Fruit fly (Drosophila melanogaster) whole organism, wandering third instar larva: Measurements from ENCODE around the gene Ndf.

ENCODE experiments used
- Abd-B ChIP-seq: fragments of >200 bp; optimal IDR thresholded peaks from 2 replicates; lab custom pipeline; 2017; ENCODE audit warnings: missing biosample characterization, missing genetic modification characterization
- CG32264 ChIP-seq: fragments of 200-800 bp; sonication (Bioruptor generic); optimal IDR thresholded peaks from 2 replicates; lab custom pipeline; 2016; ENCODE audit warnings: missing biosample characterization, missing genetic modification characterization
- CG9705 ChIP-seq: fragments of 200-800 bp; sonication (Bioruptor generic); optimal IDR thresholded peaks from 2 replicates; lab custom pipeline; 2018; ENCODE audit warnings: missing biosample characterization, mild to moderate bottlenecking, missing genetic modification characterization
- Dfd ChIP-seq: fragments of >200 bp; optimal IDR thresholded peaks from 2 replicates; lab custom pipeline; 2017; ENCODE audit warnings: missing biosample characterization, missing genetic modification characterization
- Dif ChIP-seq: fragments of 200-275, 200-300 bp; sonication (Bioruptor generic); optimal IDR thresholded peaks from 2 replicates; lab custom pipeline; 2018; ENCODE audit warnings: missing biosample characterization, missing genetic modification characterization; ENCODE audit not compliant: partially characterized antibody
- GATAd ChIP-seq: sonication (Bioruptor generic); optimal IDR thresholded peaks from 2 replicates; lab custom pipeline; 2016; ENCODE audit warnings: missing biosample characterization, missing genetic modification characterization
- HLH106 ChIP-seq: fragments of 200-800 bp; optimal IDR thresholded peaks from 3 replicates; lab custom pipeline; 2019; ENCODE audit warnings: missing biosample characterization, mild to moderate bottlenecking, missing genetic modification characterization, moderate library complexity
- Hnf4 ChIP-seq: fragments of 200-800 bp; sonication (Bioruptor generic); optimal IDR thresholded peaks from 2 replicates; lab custom pipeline; 2016; ENCODE audit warnings: missing biosample characterization, mild to moderate bottlenecking, missing genetic modification characterization
- Hr78 ChIP-seq: fragments of >200 bp; optimal IDR thresholded peaks from 2 replicates; lab custom pipeline; 2017; ENCODE audit warnings: missing biosample characterization, missing genetic modification characterization
- Jra ChIP-seq: sonication (Bioruptor generic); optimal IDR thresholded peaks from 2 replicates; lab custom pipeline; 2016; ENCODE audit warnings: missing biosample characterization, missing genetic modification characterization
- Mio ChIP-seq: sonication (Bioruptor generic); optimal IDR thresholded peaks from 2 replicates; lab custom pipeline; 2016; ENCODE audit warnings: missing biosample characterization, missing genetic modification characterization
- Myc ChIP-seq: fragments of >200 bp; optimal IDR thresholded peaks from 2 replicates; lab custom pipeline; 2017
- OdsH ChIP-seq: fragments of 200-800 bp; sonication (Bioruptor generic); optimal IDR thresholded peaks from 2 replicates; lab custom pipeline; 2016; ENCODE audit warnings: missing biosample characterization, mild to moderate bottlenecking, missing genetic modification characterization
- Rel ChIP-seq, 2 experiments: fragments of 200-800 bp; sonication (Bioruptor generic) in 1 of 2; optimal IDR thresholded peaks; 2 replicates in 1 of 2; 3 replicates in 1 of 2; lab custom pipeline; 2016 to 2019; ENCODE audit warnings: mild to moderate bottlenecking in 2 of 2, missing biosample characterization in 2 of 2, missing genetic modification characterization in 2 of 2, moderate library complexity in 1 of 2
- Sp1 ChIP-seq: fragments of 200-800 bp; sonication (Bioruptor generic); optimal IDR thresholded peaks from 3 replicates; lab custom pipeline; 2019; ENCODE audit warnings: missing biosample characterization, mild to moderate bottlenecking, missing genetic modification characterization, moderate library complexity
- Vsx2 ChIP-seq: fragments of 200-300, 225-300 bp; sonication (Bioruptor generic); optimal IDR thresholded peaks from 2 replicates; lab custom pipeline; 2018; ENCODE audit warnings: missing biosample characterization, missing genetic modification characterization; ENCODE audit not compliant: partially characterized antibody
- br ChIP-seq: fragments of 200-800 bp; sonication (Bioruptor generic); optimal IDR thresholded peaks from 2 replicates; lab custom pipeline; 2016; ENCODE audit warnings: missing biosample characterization, missing genetic modification characterization
- brk ChIP-seq: fragments of 200-800 bp; sonication (Bioruptor generic); optimal IDR thresholded peaks from 2 replicates; lab custom pipeline; 2016; ENCODE audit warnings: missing biosample characterization, mild to moderate bottlenecking, missing genetic modification characterization
- dl ChIP-seq, 2 experiments: fragments of 175-275, 200-275 bp in 1 of 2; fragments of 200-275 bp in 1 of 2; sonication (Bioruptor generic); optimal IDR thresholded peaks; lab custom pipeline; 2018; ENCODE audit warnings: mild to moderate bottlenecking in 2 of 2, missing biosample characterization in 2 of 2, missing genetic modification characterization in 2 of 2, moderate library complexity in 2 of 2; ENCODE audit not compliant: partially characterized antibody in 2 of 2, insufficient read depth in 1 of 2
- dmrt93B ChIP-seq: fragments of 200-800 bp; sonication (Bioruptor generic); optimal IDR thresholded peaks from 2 replicates; lab custom pipeline; 2018; ENCODE audit warnings: missing biosample characterization, mild to moderate bottlenecking, missing genetic modification characterization
- foxo ChIP-seq, 2 experiments: fragments of 200-800 bp; sonication (Bioruptor generic); optimal IDR thresholded peaks; 2 replicates in 1 of 2; 3 replicates in 1 of 2; lab custom pipeline; 2016 to 2017; ENCODE audit warnings: missing biosample characterization in 2 of 2, missing genetic modification characterization in 2 of 2
- fru ChIP-seq: fragments of 200-800 bp; sonication (Bioruptor generic); optimal IDR thresholded peaks from 3 replicates; lab custom pipeline; 2016; ENCODE audit warnings: missing biosample characterization, mild to moderate bottlenecking, missing genetic modification characterization
- h ChIP-seq: fragments of 200-800 bp; sonication (Bioruptor generic); optimal IDR thresholded peaks from 3 replicates; lab custom pipeline; 2016; ENCODE audit warnings: missing biosample characterization, mild to moderate bottlenecking, missing genetic modification characterization
- jim ChIP-seq: fragments of 175-275, 200-325 bp; sonication (Bioruptor generic); optimal IDR thresholded peaks from 2 replicates; lab custom pipeline; 2016; ENCODE audit warnings: missing biosample characterization, mild to moderate bottlenecking, missing genetic modification characterization
- lola ChIP-seq: fragments of >200 bp; optimal IDR thresholded peaks from 2 replicates; lab custom pipeline; 2017; ENCODE audit warnings: missing biosample characterization, missing genetic modification characterization
- pan ChIP-seq: fragments of >200 bp; optimal IDR thresholded peaks from 2 replicates; lab custom pipeline; 2017
- psq ChIP-seq: fragments of 200-800 bp; sonication (Bioruptor generic); optimal IDR thresholded peaks from 3 replicates; lab custom pipeline; 2017; ENCODE audit warnings: missing biosample characterization, mild to moderate bottlenecking, missing genetic modification characterization, moderate library complexity
- rgr ChIP-seq: fragments of 200-800 bp; sonication (Bioruptor generic); optimal IDR thresholded peaks from 3 replicates; lab custom pipeline; 2016; ENCODE audit warnings: missing biosample characterization, mild to moderate bottlenecking, missing genetic modification characterization
- sage ChIP-seq: fragments of 200-800 bp; sonication (Bioruptor generic); optimal IDR thresholded peaks from 2 replicates; lab custom pipeline; 2016; ENCODE audit warnings: missing biosample characterization, mild to moderate bottlenecking, missing genetic modification characterization
- usp ChIP-seq: fragments of >200 bp; optimal IDR thresholded peaks from 2 replicates; lab custom pipeline; 2017; ENCODE audit warnings: missing biosample characterization, missing genetic modification characterization
- woc ChIP-seq: sonication (Bioruptor generic); optimal IDR thresholded peaks from 2 replicates; lab custom pipeline; 2016; ENCODE audit warnings: missing biosample characterization, mild to moderate bottlenecking, missing genetic modification characterization

Ndf gene

DNA sequence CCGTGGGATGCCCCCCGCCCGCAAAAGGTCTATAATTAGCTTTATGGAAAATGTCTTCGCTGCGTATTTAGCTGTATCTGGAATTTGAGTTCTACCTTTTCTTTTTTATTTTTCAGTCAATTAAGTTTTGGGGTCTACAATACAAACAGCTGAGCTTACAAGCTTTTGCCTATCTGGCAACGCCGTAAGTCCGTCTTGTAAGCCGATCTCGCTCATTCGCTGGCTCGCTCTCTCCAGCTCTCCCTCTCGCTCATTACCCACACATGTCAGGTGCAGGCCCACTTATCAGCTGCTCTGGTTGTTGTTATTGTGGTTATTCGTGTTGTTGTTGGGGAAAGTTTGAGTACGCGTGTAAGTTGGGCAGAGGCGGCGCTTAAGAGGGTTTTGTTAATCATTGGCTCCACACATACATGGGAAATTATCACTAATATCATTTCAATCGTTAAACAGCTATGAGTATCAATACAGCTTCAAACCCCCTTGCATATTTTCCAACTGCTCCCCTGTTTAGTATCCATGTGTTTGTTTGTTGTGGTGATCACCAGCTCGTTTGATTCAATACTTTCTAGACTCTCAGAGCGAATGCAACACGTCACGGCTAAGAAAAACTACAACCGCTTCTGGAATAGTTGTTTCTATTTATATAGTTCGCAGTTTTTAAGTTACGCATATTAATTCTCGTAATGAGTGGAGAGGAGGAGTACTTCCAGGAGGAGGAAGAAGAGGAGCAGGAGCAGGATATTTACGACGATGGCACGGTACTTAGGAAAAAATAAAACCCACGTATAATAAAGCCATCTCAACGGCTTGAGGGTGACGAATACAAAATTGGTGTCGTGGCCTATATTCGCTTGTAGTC, 6.4 kb downstream of the Ndf start (continued):
- TF ChIP-seq Mio (GFP tag; lab: Kevin White, UChicago) (peak; percentile 95), CG9705 (GFP tag; lab: Kevin White, UChicago) (peak; percentile 98), h (GFP tag; lab: Kevin White, UChicago) (peak; percentile 100), Abd-B (GFP tag; lab: Kevin White, UChicago) (no peak), dmrt93B (peak; percentile 98), psq (peak; percentile 98), foxo (GFP tag; optimal IDR thresholded peaks at IDR 0.05; lab: Kevin White, UChicago) (peak; percentile 97 to 100), Dfd (peak; percentile 84), GATAd (GFP tag; lab: Kevin White, UChicago) (peak; percentile 98), OdsH (GFP tag; lab: Kevin White, UChicago) (peak; percentile 100), usp (GFP tag; lab: Kevin White, UChicago) (no peak), Sp1 (peak; percentile 98), HLH106 (tag; lab: Kevin White, UChicago) (peak; percentile 99), lola (GFP tag; lab: Kevin White, UChicago) (no peak), fru (GFP tag; lab: Kevin White, UChicago) (peak; percentile 99)
- TF ChIP-seq, all 38 proteins: peak for 31

DNA sequence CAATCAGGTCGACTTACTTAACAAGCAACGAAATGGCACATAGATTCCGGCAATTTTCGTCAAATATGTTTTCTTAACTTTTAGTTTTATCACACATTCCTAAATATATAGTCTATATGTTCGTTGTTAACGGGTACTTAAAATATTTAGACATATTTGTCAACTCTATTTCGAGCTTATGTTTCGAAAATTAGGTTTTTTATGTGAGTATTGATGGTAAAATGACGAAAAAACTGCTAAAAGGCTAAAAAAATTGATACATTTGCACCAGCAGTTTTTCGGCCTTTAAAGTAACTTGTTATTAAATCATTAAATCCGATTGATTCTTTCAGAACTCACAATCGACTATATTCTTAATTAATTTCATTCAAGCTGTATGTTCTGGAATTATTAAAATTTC, 13.7 kb downstream of the Ndf start, which contains the start of gene CG13131:
Gene CG13131 (minus strand): TSS at position 101 of the 400 bp plus-strand sequence.
- no peak for TF ChIP-seq woc (GFP tag; lab: Kevin White, UChicago)
- TF ChIP-seq dmrt93B = no peak
- no peak for TF ChIP-seq psq
- TF ChIP-seq Mio (GFP tag; lab: Kevin White, UChicago) = no peak
- no peak for TF ChIP-seq jim (GFP tag; lab: Kevin White, UChicago)
- TF ChIP-seq Dfd = no peak
- no peak for TF ChIP-seq rgr (GFP tag; lab: Kevin White, UChicago)
- no peak for TF ChIP-seq Dif (GFP tag; lab: Kevin White, UChicago)
- TF ChIP-seq Hnf4 = no peak
- TF ChIP-seq foxo (GFP tag; optimal IDR thresholded peaks at IDR 0.05; lab: Kevin White, UChicago) = no peak

DNA sequence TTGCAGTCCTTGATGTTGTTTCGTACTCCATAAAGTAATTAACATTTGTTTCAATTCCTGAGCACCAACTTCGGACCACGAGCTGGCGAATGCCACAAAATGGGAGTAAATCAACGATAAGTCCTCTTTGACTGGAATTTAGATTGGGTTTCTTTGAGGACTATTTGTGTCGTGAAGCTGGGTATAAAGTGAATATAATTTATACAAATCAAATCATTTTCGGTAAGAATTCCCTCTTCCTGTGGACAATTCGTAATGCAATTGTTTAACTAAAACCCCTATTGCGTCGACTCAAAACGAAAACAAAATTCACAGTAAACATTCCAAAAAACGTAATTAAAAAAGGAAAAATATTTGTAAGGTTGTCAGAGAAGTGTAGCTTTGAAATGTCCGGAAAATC, 22.7 kb downstream of the Ndf start, which contains the start of gene CG13127:
Gene CG13127 (plus strand): TSS at position 301 of the 400 bp plus-strand sequence.
- TF ChIP-seq Jra = no peak
- TF ChIP-seq Abd-B (GFP tag; lab: Kevin White, UChicago) = no peak
- no peak for TF ChIP-seq foxo (GFP tag; optimal IDR thresholded peaks at IDR 0.05; lab: Kevin White, UChicago)
- no peak for TF ChIP-seq Dif (GFP tag; lab: Kevin White, UChicago)
- TF ChIP-seq Myc (lab: Kevin White, UChicago) = no peak
- no peak for TF ChIP-seq psq
- no peak for TF ChIP-seq dl (GFP tag; optimal IDR thresholded peaks at IDR 0.05; lab: Kevin White, UChicago; ENCODE audit: insufficient read depth in 1 of 2, partially characterized antibody in 2 of 2)
- no peak for TF ChIP-seq Hr78 (GFP tag; lab: Kevin White, UChicago)
- no peak for TF ChIP-seq CG32264
- TF ChIP-seq brk (GFP tag; lab: Kevin White, UChicago) = no peak
- TF ChIP-seq br = no peak
- no peak for TF ChIP-seq woc (GFP tag; lab: Kevin White, UChicago)
- no peak for TF ChIP-seq usp (GFP tag; lab: Kevin White, UChicago)
- no peak for TF ChIP-seq Rel (GFP tag; optimal IDR thresholded peaks at IDR 0.05; lab: Kevin White, UChicago)
- TF ChIP-seq Rel (tag; optimal IDR thresholded peaks at IDR 0.05; lab: Kevin White, UChicago) = no peak
- no peak for TF ChIP-seq sage (GFP tag; lab: Kevin White, UChicago)
- no peak for TF ChIP-seq Vsx2
- TF ChIP-seq pan (lab: Kevin White, UChicago) = no peak

DNA sequence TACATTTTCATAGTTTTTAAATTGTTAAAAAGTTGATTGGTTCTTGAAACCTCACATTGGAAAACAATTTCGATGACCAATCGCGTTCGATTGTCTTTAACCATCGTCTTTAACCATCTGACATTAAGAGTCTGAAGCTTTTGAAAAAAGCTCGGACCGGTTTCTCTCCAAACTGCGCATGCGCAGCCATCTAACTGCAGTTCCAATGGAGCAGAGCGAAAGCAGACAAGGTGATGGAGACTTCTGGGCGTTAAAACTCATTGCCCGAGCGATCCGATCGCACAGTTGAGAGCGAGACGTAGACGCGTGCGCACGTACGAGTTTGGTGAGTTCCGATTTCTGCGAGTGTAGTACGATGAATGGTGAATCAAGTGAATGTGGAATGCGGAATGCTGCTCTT, 28.8 kb downstream of the Ndf start, which contains the start of gene obst-B:
Gene obst-B (plus strand): TSS at position 276 of the 400 bp plus-strand sequence.
- TF ChIP-seq Dif (GFP tag; lab: Kevin White, UChicago) (peak; percentile 52), jim (GFP tag; lab: Kevin White, UChicago) (no peak), Vsx2 (peak; percentile 68), h (GFP tag; lab: Kevin White, UChicago) (no peak), Mio (GFP tag; lab: Kevin White, UChicago) (no peak), dmrt93B (no peak), Myc (lab: Kevin White, UChicago) (no peak)
